Worm (Caenorhabditis elegans): ENCODE measurements around the gene W05H5.1.

W05H5.1 gene

ce11 chrII:12444679-12445376 lies at the start of gene W05H5.1, which contains the start of gene pitr-6:
Gene W05H5.1 (minus strand): TSS chrII:12444779.
Gene pitr-6 (plus strand): TSS chrII:12445326.
- no peak for TF ChIP-seq tab-1 (GFP tag; IDR thresholded peaks at IDR 0.05)
- TF ChIP-seq flt-1 (GFP tag; IDR thresholded peaks at IDR 0.05): no peak
- no peak for TF ChIP-seq klf-2 (GFP tag; conservative IDR thresholded peaks at IDR 0.05)
- no peak for TF ChIP-seq T22C8.4 (GFP tag; IDR thresholded peaks at IDR 0.05)
- TF ChIP-seq cog-1 (tag; optimal IDR thresholded peaks at IDR 0.05): no peak

ce11 chrII:12494067-12494477 lies 49.5 kb upstream of the W05H5.1 start:
- no peak for TF ChIP-seq flt-1 (GFP tag; IDR thresholded peaks at IDR 0.05)
- no peak for TF ChIP-seq tab-1 (GFP tag; IDR thresholded peaks at IDR 0.05)
- no peak for TF ChIP-seq med-1 (GFP tag; optimal IDR thresholded peaks at IDR 0.05; ENCODE audit: insufficient read depth)
- no peak for TF ChIP-seq klf-2 (GFP tag; conservative IDR thresholded peaks at IDR 0.05)
- no peak for TF ChIP-seq ref-1 (GFP tag; conservative IDR thresholded peaks at IDR 0.05)
- no peak for TF ChIP-seq ztf-23 (GFP tag; IDR thresholded peaks at IDR 0.05)
- no peak for TF ChIP-seq T22C8.4 (GFP tag; IDR thresholded peaks at IDR 0.05)
- TF ChIP-seq cog-1 (tag; optimal IDR thresholded peaks at IDR 0.05): no peak
- TF ChIP-seq ztf-29 (GFP tag; IDR thresholded peaks at IDR 0.05): no peak

- TF ChIP-seq ref-1 (GFP tag; conservative IDR thresholded peaks at IDR 0.05): no peak
- no peak for TF ChIP-seq T22C8.4 (GFP tag; IDR thresholded peaks at IDR 0.05)
- TF ChIP-seq ztf-29 (GFP tag; IDR thresholded peaks at IDR 0.05): no peak
- no peak for TF ChIP-seq flt-1 (GFP tag; IDR thresholded peaks at IDR 0.05)
- no peak for TF ChIP-seq tab-1 (GFP tag; IDR thresholded peaks at IDR 0.05)
- TF ChIP-seq klf-2 (GFP tag; conservative IDR thresholded peaks at IDR 0.05): no peak
- no peak for TF ChIP-seq med-1 (GFP tag; optimal IDR thresholded peaks at IDR 0.05; ENCODE audit: insufficient read depth)
- TF ChIP-seq ztf-23 (GFP tag; IDR thresholded peaks at IDR 0.05): no peak
- TF ChIP-seq cog-1 (tag; optimal IDR thresholded peaks at IDR 0.05): no peak
Observed at ce11 chrII:12491936-12492335, 47.4 kb upstream of the W05H5.1 start, which contains the start of gene srz-6. Gene srz-6 (plus strand): TSS chrII:12492236.

ce11 chrII:12489903-12490302 lies 45.3 kb upstream of the W05H5.1 start, which contains the start of gene T21B4.15:
Gene T21B4.15 (plus strand): TSS chrII:12490203.
- TF ChIP-seq med-1 (GFP tag; optimal IDR thresholded peaks at IDR 0.05; ENCODE audit: insufficient read depth) (no peak), tab-1 (GFP tag; IDR thresholded peaks at IDR 0.05) (no peak), ztf-29 (GFP tag; IDR thresholded peaks at IDR 0.05) (no peak), T22C8.4 (GFP tag; IDR thresholded peaks at IDR 0.05) (no peak), cog-1 (tag; optimal IDR thresholded peaks at IDR 0.05) (no peak), ztf-23 (GFP tag; IDR thresholded peaks at IDR 0.05) (no peak), ref-1 (GFP tag; conservative IDR thresholded peaks at IDR 0.05) (no peak), klf-2 (GFP tag; conservative IDR thresholded peaks at IDR 0.05) (no peak), flt-1 (GFP tag; IDR thresholded peaks at IDR 0.05) (no peak)

ce11 chrII:12488810-12489209 lies 44.2 kb upstream of the W05H5.1 start:
- TF ChIP-seq ref-1 (GFP tag; conservative IDR thresholded peaks at IDR 0.05): no peak
- TF ChIP-seq T22C8.4 (GFP tag; IDR thresholded peaks at IDR 0.05): no peak
- TF ChIP-seq klf-2 (GFP tag; conservative IDR thresholded peaks at IDR 0.05): no peak
- TF ChIP-seq tab-1 (GFP tag; IDR thresholded peaks at IDR 0.05): no peak
- TF ChIP-seq med-1 (GFP tag; optimal IDR thresholded peaks at IDR 0.05; ENCODE audit: insufficient read depth): no peak
- TF ChIP-seq flt-1 (GFP tag; IDR thresholded peaks at IDR 0.05): no peak
- TF ChIP-seq ztf-23 (GFP tag; IDR thresholded peaks at IDR 0.05): no peak
- no peak for TF ChIP-seq cog-1 (tag; optimal IDR thresholded peaks at IDR 0.05)
- no peak for TF ChIP-seq ztf-29 (GFP tag; IDR thresholded peaks at IDR 0.05)

- TF ChIP-seq ref-1 (GFP tag; conservative IDR thresholded peaks at IDR 0.05) (no peak), cog-1 (tag; optimal IDR thresholded peaks at IDR 0.05) (no peak), med-1 (GFP tag; optimal IDR thresholded peaks at IDR 0.05; ENCODE audit: insufficient read depth) (no peak)
Observed at ce11 chrII:12485060-12485459, 40.5 kb upstream of the W05H5.1 start, which contains the start of gene F15A4.10. Gene F15A4.10 (minus strand): TSS chrII:12485160.

- no peak for TF ChIP-seq cog-1 (tag; optimal IDR thresholded peaks at IDR 0.05)
- no peak for TF ChIP-seq T22C8.4 (GFP tag; IDR thresholded peaks at IDR 0.05)
- TF ChIP-seq ref-1 (GFP tag; conservative IDR thresholded peaks at IDR 0.05): no peak
- no peak for TF ChIP-seq ztf-23 (GFP tag; IDR thresholded peaks at IDR 0.05)
- TF ChIP-seq tab-1 (GFP tag; IDR thresholded peaks at IDR 0.05): no peak
- TF ChIP-seq med-1 (GFP tag; optimal IDR thresholded peaks at IDR 0.05; ENCODE audit: insufficient read depth): no peak
- TF ChIP-seq flt-1 (GFP tag; IDR thresholded peaks at IDR 0.05): no peak
- no peak for TF ChIP-seq klf-2 (GFP tag; conservative IDR thresholded peaks at IDR 0.05)
- no peak for TF ChIP-seq ztf-29 (GFP tag; IDR thresholded peaks at IDR 0.05)
Observed at ce11 chrII:12482622-12483021, 38.0 kb upstream of the W05H5.1 start, which contains the start of gene fbxb-102. Gene fbxb-102 (plus strand): TSS chrII:12482922.

ce11 chrII:12481645-12482044 lies 37.1 kb upstream of the W05H5.1 start:
- TF ChIP-seq flt-1 (GFP tag; IDR thresholded peaks at IDR 0.05): no peak
- TF ChIP-seq ref-1 (GFP tag; conservative IDR thresholded peaks at IDR 0.05): no peak
- TF ChIP-seq tab-1 (GFP tag; IDR thresholded peaks at IDR 0.05): no peak
- TF ChIP-seq ztf-23 (GFP tag; IDR thresholded peaks at IDR 0.05): no peak
- TF ChIP-seq ztf-29 (GFP tag; IDR thresholded peaks at IDR 0.05): no peak
- no peak for TF ChIP-seq klf-2 (GFP tag; conservative IDR thresholded peaks at IDR 0.05)
- TF ChIP-seq cog-1 (tag; optimal IDR thresholded peaks at IDR 0.05): no peak
- TF ChIP-seq med-1 (GFP tag; optimal IDR thresholded peaks at IDR 0.05; ENCODE audit: insufficient read depth): no peak

- no peak for TF ChIP-seq klf-2 (GFP tag; conservative IDR thresholded peaks at IDR 0.05)
- TF ChIP-seq ztf-29 (GFP tag; IDR thresholded peaks at IDR 0.05): no peak
- TF ChIP-seq med-1 (GFP tag; optimal IDR thresholded peaks at IDR 0.05; ENCODE audit: insufficient read depth): no peak
- TF ChIP-seq flt-1 (GFP tag; IDR thresholded peaks at IDR 0.05): no peak
- TF ChIP-seq tab-1 (GFP tag; IDR thresholded peaks at IDR 0.05): no peak
- TF ChIP-seq T22C8.4 (GFP tag; IDR thresholded peaks at IDR 0.05): no peak
- TF ChIP-seq ref-1 (GFP tag; conservative IDR thresholded peaks at IDR 0.05): no peak
- no peak for TF ChIP-seq cog-1 (tag; optimal IDR thresholded peaks at IDR 0.05)
- no peak for TF ChIP-seq ztf-23 (GFP tag; IDR thresholded peaks at IDR 0.05)
Observed at ce11 chrII:12480811-12481210, 36.2 kb upstream of the W05H5.1 start, which contains the start of gene arrd-9. Gene arrd-9 (minus strand): TSS chrII:12480911.

All from whole organism, midembryonic.